Worm (Caenorhabditis elegans): ENCODE results near the gene T05C12.4.

Gene T05C12.4

ce11 chrII:8128273-8129039 lies 51.7 kb downstream of the T05C12.4 start:
- TF ChIP-seq efl-1 (optimal IDR thresholded peaks at IDR 0.05) (peak; percentile 6 to 33), efl-1 (GFP tag; optimal IDR thresholded peaks at IDR 0.05 in 1 of 2) (peak; percentile 12 to 58), fkh-8 (tag; optimal IDR thresholded peaks at IDR 0.05) (peak; percentile 15), ceh-88 (GFP tag; IDR thresholded peaks at IDR 0.05) (no peak; the same call in 1 of the 2 replicates), nhr-28 (tag; optimal IDR thresholded peaks at IDR 0.05) (no peak), pqm-1 (tag; optimal IDR thresholded peaks at IDR 0.05) (no peak), mdl-1 (tag; optimal IDR thresholded peaks at IDR 0.05) (peak in 1 of 2 experiments; percentile 80), snu-23 (GFP tag; optimal IDR thresholded peaks at IDR 0.05) (peak; percentile 87), lir-3 (tag; optimal IDR thresholded peaks at IDR 0.05; ENCODE audit: poor library complexity) (peak; percentile 33), skn-1 (tag; optimal IDR thresholded peaks at IDR 0.05) (peak; percentile 43), efl-3 (GFP tag; optimal IDR thresholded peaks at IDR 0.05) (no peak), hpl-2 (GFP tag; optimal IDR thresholded peaks at IDR 0.05) (no peak), sox-4 (tag; optimal IDR thresholded peaks at IDR 0.05) (no peak), nhr-19 (GFP tag; conservative IDR thresholded peaks at IDR 0.05) (peak; percentile 76), rnt-1 (tag; optimal IDR thresholded peaks at IDR 0.05) (peak; percentile 78), hlh-17 (GFP tag; optimal IDR thresholded peaks at IDR 0.05; ENCODE audit: borderline replicate concordance) (no peak), unc-86 (tag; optimal IDR thresholded peaks at IDR 0.05) (peak; percentile 3), vab-15 (tag; optimal IDR thresholded peaks at IDR 0.05) (no peak), aly-2 (tag; optimal IDR thresholded peaks at IDR 0.05) (no peak), nhr-12 (tag; optimal IDR thresholded peaks at IDR 0.05) (no peak), blmp-1 (tag; optimal IDR thresholded peaks at IDR 0.05) (peak; percentile 55), zag-1 (tag; optimal IDR thresholded peaks at IDR 0.05) (no peak), alr-1 (tag; optimal IDR thresholded peaks at IDR 0.05; ENCODE audit: borderline replicate concordance) (no peak), mep-1 (tag; optimal IDR thresholded peaks at IDR 0.05) (peak; percentile 21), unc-130 (tag; optimal IDR thresholded peaks at IDR 0.05) (peak; percentile 90), ces-1 (GFP tag; optimal IDR thresholded peaks at IDR 0.05) (no peak), xbp-1 (tag; optimal IDR thresholded peaks at IDR 0.05) (peak; percentile 72), nhr-237 (tag; optimal IDR thresholded peaks at IDR 0.05) (no peak), nhr-71 (tag; optimal IDR thresholded peaks at IDR 0.05) (peak; percentile 93), tbx-2 (tag; optimal IDR thresholded peaks at IDR 0.05) (peak; percentile 50), F16B12.6 (tag; optimal IDR thresholded peaks at IDR 0.05) (peak; percentile 11), tlp-1 (tag; optimal IDR thresholded peaks at IDR 0.05) (no peak), mef-2 (tag; optimal IDR thresholded peaks at IDR 0.05) (no peak), nhr-85 (tag) (peak; percentile 92), lin-14 (GFP tag; optimal IDR thresholded peaks at IDR 0.05) (peak; percentile 82), mab-9 (GFP tag; IDR thresholded peaks at IDR 0.05) (no peak), pax-3 (tag; optimal IDR thresholded peaks at IDR 0.05) (peak; percentile 14), dpl-1 (GFP tag; optimal IDR thresholded peaks at IDR 0.05) (peak; percentile 0 to 53 (median 17)), nhr-11 (tag; optimal IDR thresholded peaks at IDR 0.05) (peak; percentile 30), snpc-4 (tag; optimal IDR thresholded peaks at IDR 0.05) (no peak), ztf-11 (tag; optimal IDR thresholded peaks at IDR 0.05) (peak in 1 of 2 experiments; percentile 12), Y116A8C.19 (tag; optimal IDR thresholded peaks at IDR 0.05; ENCODE audit: borderline replicate concordance) (no peak), isw-1 (GFP tag; IDR thresholded peaks at IDR 0.05) (no peak), ets-5 (GFP tag; IDR thresholded peaks at IDR 0.05) (no peak), lin-13 (GFP tag; optimal IDR thresholded peaks at IDR 0.05) (no peak), ceh-90 (tag; optimal IDR thresholded peaks at IDR 0.05) (peak; percentile 30), ceh-63 (GFP tag; optimal IDR thresholded peaks at IDR 0.05) (no peak), ceh-8 (GFP tag; optimal IDR thresholded peaks at IDR 0.05) (peak; percentile 42), nhr-90 (tag; optimal IDR thresholded peaks at IDR 0.05; ENCODE audit: poor library complexity) (peak; percentile 41), lin-15B (tag; optimal IDR thresholded peaks at IDR 0.05) (peak; percentile 14), C04F5.9 (tag; optimal IDR thresholded peaks at IDR 0.05) (no peak), nhr-77 (tag; optimal IDR thresholded peaks at IDR 0.05) (no peak)

All from whole organism, L1 larva.